Worm (Caenorhabditis elegans) whole organism, L1 larva: ENCODE results near the gene T28A11.20.

Experiments used
- blmp-1 ChIP-seq: fragments of 150-350 bp; optimal IDR thresholded peaks from 2 replicates; lab custom pipeline; 2014; ENCODE audit warnings: missing biosample characterization, missing genetic modification characterization
- ceh-63 ChIP-seq: fragments of 200-800 bp; sonication (Bioruptor generic); optimal IDR thresholded peaks from 2 replicates; lab custom pipeline; 2018; ENCODE audit warnings: mild to moderate bottlenecking, missing genetic modification characterization, missing compliant biosample characterization
- efl-1 ChIP-seq, 4 experiments: fragments of 150-350 bp; optimal IDR thresholded peaks in 3 of 4; peaks in 1 of 4; 1 replicate in 1 of 4; 2 replicates in 3 of 4; lab custom pipeline; 2014; ENCODE audit warnings: missing biosample characterization in 2 of 4, missing genetic modification characterization in 2 of 4, missing genetic modification reagents in 2 of 4
- lin-13 ChIP-seq: fragments of 150-350 bp; optimal IDR thresholded peaks from 2 replicates; lab custom pipeline; 2014; ENCODE audit warnings: missing biosample characterization, missing genetic modification reagents, missing genetic modification characterization
- nhr-20 ChIP-seq: sonication (generic microtip); optimal IDR thresholded peaks from 2 replicates; lab custom pipeline; 2016; ENCODE audit warnings: mild to moderate bottlenecking, missing genetic modification characterization, missing compliant biosample characterization
- nhr-237 ChIP-seq: fragments of 150-350 bp; optimal IDR thresholded peaks from 2 replicates; lab custom pipeline; 2014; ENCODE audit warnings: missing biosample characterization, missing genetic modification characterization
- pag-3 ChIP-seq: sonication (generic microtip); optimal IDR thresholded peaks from 2 replicates; lab custom pipeline; 2017; ENCODE audit warnings: missing genetic modification characterization, mild to moderate bottlenecking, missing compliant biosample characterization, antibody characterized with exemption, borderline replicate concordance; ENCODE audit not compliant: insufficient read depth
- sup-37 ChIP-seq: fragments of 200-800 bp; sonication (Bioruptor generic); optimal IDR thresholded peaks from 2 replicates; lab custom pipeline; 2018; ENCODE audit warnings: mild to moderate bottlenecking, missing genetic modification characterization, missing compliant biosample characterization

DNA sequence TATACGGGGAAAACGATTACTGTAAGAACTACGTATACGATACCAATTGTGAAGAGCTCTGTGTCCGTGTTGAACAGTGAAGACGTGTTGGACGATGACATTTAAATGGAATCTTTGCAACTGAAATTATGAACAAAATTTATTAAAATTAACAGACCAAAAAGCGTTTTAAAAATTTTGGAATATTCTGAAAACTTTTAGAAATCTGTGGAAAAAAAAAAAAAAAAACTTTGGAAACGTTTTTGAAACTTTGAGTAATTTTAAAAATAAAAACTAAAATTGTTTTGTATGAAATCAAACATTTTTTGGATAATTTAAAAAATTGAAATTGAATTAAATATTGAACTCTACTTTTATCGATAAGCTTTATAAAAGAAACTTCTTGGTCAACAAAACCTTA is 17.0 kb downstream of the T28A11.20 start, which contains the start of gene srt-63:
- TF ChIP-seq pag-3: no peak
- no peak for TF ChIP-seq nhr-237 (tag; lab: Kevin White, UChicago)
- no peak for TF ChIP-seq ceh-63 (GFP tag; lab: Kevin White, UChicago)
- no peak for TF ChIP-seq nhr-20 (tag; lab: Kevin White, UChicago)
- TF ChIP-seq efl-1 (optimal IDR thresholded peaks at IDR 0.05; lab: Kevin White, UChicago): no peak
- no peak for TF ChIP-seq efl-1 (GFP tag; optimal IDR thresholded peaks at IDR 0.05 in 1 of 2; lab: Kevin White, UChicago)
- no peak for TF ChIP-seq sup-37 (GFP tag; lab: Kevin White, UChicago)
- no peak for TF ChIP-seq lin-13 (GFP tag; lab: Kevin White, UChicago)
- TF ChIP-seq blmp-1 (tag; lab: Kevin White, UChicago): no peak
